Worm (Caenorhabditis elegans) whole organism, L4 larva: ENCODE results near the gene F28F5.4.

Source experiments
- T26A8.4 ChIP-seq: fragments of 200-800 bp; sonication (Bioruptor generic); IDR thresholded peaks from 2 replicates; pipeline ENCODE4 v1.3.6; 2022; ENCODE audit warnings: missing genetic modification characterization, missing compliant biosample characterization
- ama-1 ChIP-seq: fragments of 150-350 bp; optimal IDR thresholded peaks from 2 replicates; lab custom pipeline; 2014; ENCODE audit warnings: inconsistent platforms, mixed read lengths
- duxl-1 ChIP-seq: sonication (generic microtip); optimal IDR thresholded peaks from 2 replicates; lab custom pipeline; 2016; ENCODE audit warnings: mild to moderate bottlenecking, missing genetic modification characterization, moderate library complexity, missing compliant biosample characterization; ENCODE audit not compliant: poor library complexity
- hlh-30 ChIP-seq: sonication (generic microtip); optimal IDR thresholded peaks from 2 replicates; lab custom pipeline; 2017; ENCODE audit warnings: antibody characterized with exemption, mild to moderate bottlenecking, missing genetic modification characterization, missing compliant biosample characterization; ENCODE audit not compliant: insufficient read depth
- hmg-1.1 ChIP-seq: fragments of 200-800 bp; sonication (Bioruptor generic); IDR thresholded peaks from 2 replicates; pipeline ENCODE4 v1.3.6; 2022; ENCODE audit warnings: missing genetic modification reagents, missing genetic modification characterization, missing compliant biosample characterization
- lir-3 ChIP-seq: sonication (generic microtip); optimal IDR thresholded peaks from 2 replicates; lab custom pipeline; 2016; ENCODE audit warnings: mild to moderate bottlenecking, missing genetic modification characterization, missing compliant biosample characterization
- lsy-2 ChIP-seq, 2 experiments: fragments of 150-350 bp in 1 of 2; sonication (generic microtip) in 1 of 2; optimal IDR thresholded peaks; 2 replicates each; lab custom pipeline; 2014 to 2017; ENCODE audit warnings: missing biosample characterization in 2 of 2, missing genetic modification characterization in 2 of 2
- nhr-6 ChIP-seq: fragments of 150-350 bp; optimal IDR thresholded peaks from 2 replicates; lab custom pipeline; 2014; ENCODE audit warnings: missing biosample characterization, missing genetic modification characterization
- nhr-76 ChIP-seq: fragments of 150-350 bp; optimal IDR thresholded peaks from 2 replicates; lab custom pipeline; 2014; ENCODE audit warnings: missing biosample characterization, missing genetic modification characterization
- nhr-77 ChIP-seq: fragments of 150-350 bp; optimal IDR thresholded peaks from 2 replicates; lab custom pipeline; 2014; ENCODE audit warnings: missing biosample characterization, missing genetic modification characterization
- set-16 ChIP-seq: fragments of 200-800 bp; sonication (Bioruptor generic); IDR thresholded peaks from 2 replicates; pipeline ENCODE4 v1.3.6; 2022; ENCODE audit warnings: missing genetic modification reagents, missing genetic modification characterization, missing compliant biosample characterization
- snpc-1.2 ChIP-seq: fragments of 200-800 bp; sonication (Bioruptor generic); IDR thresholded peaks from 2 replicates; pipeline ENCODE4 v1.3.6; 2022; ENCODE audit warnings: missing genetic modification reagents, missing genetic modification characterization, missing compliant biosample characterization
- unc-130 ChIP-seq: sonication (generic microtip); optimal IDR thresholded peaks from 2 replicates; lab custom pipeline; 2016; ENCODE audit warnings: missing genetic modification reagents, missing genetic modification characterization, missing compliant biosample characterization
- ztf-11 ChIP-seq: fragments of 150-350 bp; optimal IDR thresholded peaks from 2 replicates; lab custom pipeline; 2014; ENCODE audit warnings: missing biosample characterization, missing genetic modification characterization

ce11 chrIII:6799664-6800063 is 17.2 kb downstream of the F28F5.4 start:
- TF ChIP-seq ztf-11 (no peak), ama-1 (no peak), duxl-1 (tag; lab: Kevin White, UChicago) (no peak), nhr-76 (tag; lab: Kevin White, UChicago) (no peak), lir-3 (tag; lab: Kevin White, UChicago) (no peak), snpc-1.2 (no peak), nhr-77 (tag; lab: Kevin White, UChicago) (no peak), hmg-1.1 (GFP tag; lab: Robert Waterston, UW) (no peak), T26A8.4 (GFP tag; lab: Robert Waterston, UW) (no peak), set-16 (no peak), nhr-6 (tag; lab: Kevin White, UChicago) (no peak), hlh-30 (no peak), lsy-2 (tag; optimal IDR thresholded peaks at IDR 0.05; lab: Kevin White, UChicago) (no peak), unc-130 (no peak)
